Fruit fly (Drosophila melanogaster): ENCODE measurements around the gene Tat.

Gene Tat

DNA sequence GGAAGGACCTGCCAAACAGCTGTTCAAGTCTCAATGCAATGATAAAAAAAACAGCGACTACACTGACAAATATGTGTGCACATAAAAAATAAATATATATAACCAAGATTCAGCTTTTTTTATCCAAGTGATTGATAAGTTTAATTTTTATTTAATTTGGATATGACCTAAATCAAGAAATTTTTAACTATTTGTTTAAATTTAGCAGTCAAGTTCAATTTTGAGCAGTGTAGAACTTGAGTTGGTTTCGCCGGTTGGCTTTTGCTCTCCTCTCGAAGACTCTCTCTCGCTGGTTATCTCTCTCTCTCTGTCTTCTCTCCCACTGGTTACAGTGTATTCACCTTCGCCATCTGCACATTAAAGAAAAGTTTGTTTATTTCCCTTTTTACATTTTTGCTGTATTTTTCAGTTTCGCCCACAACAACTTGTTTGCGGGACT is 43.0 kb upstream of the Tat start (continued):
- TF ChIP-seq D (optimal IDR thresholded peaks at IDR 0.05) (no peak), D (GFP tag; optimal IDR thresholded peaks at IDR 0.05) (peak; percentile 78), ssp (GFP tag; IDR thresholded peaks at IDR 0.05) (peak; percentile 61), CG1529 (GFP tag; optimal IDR thresholded peaks at IDR 0.05) (peak; percentile 64), CG1792 (GFP tag; optimal IDR thresholded peaks at IDR 0.05) (peak; percentile 49), br (optimal IDR thresholded peaks at IDR 0.05) (no peak), CG1233 (GFP tag; optimal IDR thresholded peaks at IDR 0.05) (peak; percentile 83), ranshi (GFP tag; IDR thresholded peaks at IDR 0.05) (peak; percentile 91), CHES-1-like (GFP tag; optimal IDR thresholded peaks at IDR 0.05) (peak; percentile 42), Opbp (GFP tag; IDR thresholded peaks at IDR 0.05; ENCODE audit: partially characterized antibody) (no peak), tio (GFP tag; optimal IDR thresholded peaks at IDR 0.05) (peak; percentile 78), CG7745 (tag; optimal IDR thresholded peaks at IDR 0.05) (no peak), sqz (GFP tag; optimal IDR thresholded peaks at IDR 0.05) (peak; percentile 91), prd (optimal IDR thresholded peaks at IDR 0.05) (no peak), prd (GFP tag; IDR thresholded peaks at IDR 0.05) (peak; percentile 93), Pdp1 (GFP tag; optimal IDR thresholded peaks at IDR 0.05) (peak; percentile 74 to 77), Aef1 (GFP tag; IDR thresholded peaks at IDR 0.05) (peak; percentile 84), rib (GFP tag; IDR thresholded peaks at IDR 0.05) (peak; percentile 69), Nf-YA (GFP tag; IDR thresholded peaks at IDR 0.05) (peak; percentile 75), Poxn (GFP tag; IDR thresholded peaks at IDR 0.05) (peak; percentile 58; the same call in 1 of the 2 replicates), her (GFP tag; optimal IDR thresholded peaks at IDR 0.05) (no peak), Doc2 (GFP tag; IDR thresholded peaks at IDR 0.05) (peak; percentile 54; the same call in 1 of the 2 replicates), twi (tag; optimal IDR thresholded peaks at IDR 0.05) (peak; percentile 74), Hand (GFP tag; optimal IDR thresholded peaks at IDR 0.05) (peak; percentile 70), HmgZ (tag; optimal IDR thresholded peaks at IDR 0.05) (peak; percentile 79), sima (GFP tag; optimal IDR thresholded peaks at IDR 0.05) (peak; percentile 53), Vsx1 (GFP tag; optimal IDR thresholded peaks at IDR 0.05) (peak; percentile 58), CG5180 (GFP tag; optimal IDR thresholded peaks at IDR 0.05) (peak; percentile 53), NfI (GFP tag; optimal IDR thresholded peaks at IDR 0.05) (peak; percentile 78), pzg (GFP tag; optimal IDR thresholded peaks at IDR 0.05) (no peak), bsh (GFP tag; optimal IDR thresholded peaks at IDR 0.05) (peak; percentile 85 to 94), HLH4C (GFP tag; IDR thresholded peaks at IDR 0.05; ENCODE audit: partially characterized antibody) (no peak), CG30020 (tag; optimal IDR thresholded peaks at IDR 0.05) (peak; percentile 51), CG7963 (GFP tag; IDR thresholded peaks at IDR 0.05; ENCODE audit: partially characterized antibody) (no peak), fd96Cb (tag; optimal IDR thresholded peaks at IDR 0.05) (peak; percentile 89), CG6683 (GFP tag; optimal IDR thresholded peaks at IDR 0.05) (peak; percentile 79), oc (tag; optimal IDR thresholded peaks at IDR 0.05) (peak; percentile 76), luna (GFP tag; optimal IDR thresholded peaks at IDR 0.05) (peak; percentile 19), ham (GFP tag; IDR thresholded peaks at IDR 0.05) (peak; percentile 46; the same call in 1 of the 2 replicates), CG11695 (GFP tag; IDR thresholded peaks at IDR 0.05) (peak; percentile 90), CG32532 (GFP tag; IDR thresholded peaks at IDR 0.05) (peak; percentile 91), cas (GFP tag; IDR thresholded peaks at IDR 0.05) (peak; percentile 52; the same call in 1 of the 2 replicates), grn (GFP tag; optimal IDR thresholded peaks at IDR 0.05) (peak; percentile 33)

All from whole organism, embryonic.